Fruit fly (Drosophila melanogaster) whole organism, embryonic: ENCODE results near the gene EMC5.

ENCODE experiments used
- Ada2b ChIP-seq: fragments of 200-800 bp; sonication (Bioruptor generic); IDR thresholded peaks from 2 replicates; pipeline ENCODE4 v1.3.6; 2022; ENCODE audit warnings: missing biosample characterization, missing genetic modification characterization
- Adf1 ChIP-seq: fragments of 200-800 bp; sonication (Bioruptor generic); IDR thresholded peaks from 2 replicates; pipeline ENCODE4 v1.3.6; 2022; ENCODE audit warnings: missing biosample characterization, missing genetic modification characterization
- Atf6 ChIP-seq: fragments of 200-800 bp; sonication (Bioruptor generic); IDR thresholded peaks from 2 replicates; pipeline ENCODE4 v1.3.6; 2022; ENCODE audit warnings: missing biosample characterization, missing genetic modification characterization
- Blimp-1 ChIP-seq: fragments of 200-800 bp; sonication (Bioruptor generic); optimal IDR thresholded peaks from 3 replicates; lab custom pipeline; 2018; ENCODE audit warnings: missing biosample characterization, missing genetic modification characterization, mild to moderate bottlenecking, moderate library complexity, missing genetic modification reagents
- CG12391 ChIP-seq: fragments of 200-800 bp; sonication (Bioruptor generic); optimal IDR thresholded peaks from 3 replicates; lab custom pipeline; 2018; ENCODE audit warnings: missing biosample characterization, mild to moderate bottlenecking, missing genetic modification characterization, moderate library complexity
- CG13424 ChIP-seq: fragments of 200-800 bp; sonication (Bioruptor generic); optimal IDR thresholded peaks from 2 replicates; lab custom pipeline; 2019; ENCODE audit warnings: missing biosample characterization, mild to moderate bottlenecking, missing genetic modification characterization, moderate library complexity
- CG14050 ChIP-seq: fragments of 200-800 bp; sonication (Bioruptor generic); IDR thresholded peaks from 3 replicates; pipeline ENCODE4 v1.3.6; 2022; ENCODE audit warnings: missing biosample characterization, missing genetic modification characterization
- CG14441 ChIP-seq: fragments of 200-800 bp; sonication (Bioruptor generic); IDR thresholded peaks from 2 replicates; pipeline ENCODE4 v1.3.6; 2022; ENCODE audit warnings: missing biosample characterization, missing genetic modification characterization
- CG14667 ChIP-seq: fragments of 200-800 bp; sonication (Bioruptor generic); IDR thresholded peaks from 2 replicates; pipeline ENCODE4 v1.3.6; 2022; ENCODE audit warnings: missing biosample characterization, missing genetic modification characterization
- CG17328 ChIP-seq: fragments of 200-800 bp; sonication (Bioruptor generic); IDR thresholded peaks from 2 replicates; pipeline ENCODE4 v1.3.6; 2022; ENCODE audit warnings: missing biosample characterization, missing genetic modification characterization
- CG17385 ChIP-seq: fragments of 200-800 bp; sonication (Bioruptor generic); optimal IDR thresholded peaks from 3 replicates; lab custom pipeline; 2018; ENCODE audit warnings: missing biosample characterization, mild to moderate bottlenecking, missing genetic modification characterization
- CG30431 ChIP-seq: fragments of 200-800 bp; sonication (Bioruptor generic); optimal IDR thresholded peaks from 2 replicates; lab custom pipeline; 2017; ENCODE audit warnings: missing biosample characterization, missing genetic modification characterization
- CG3995 ChIP-seq: fragments of 200-800 bp; sonication (Bioruptor generic); optimal IDR thresholded peaks from 3 replicates; lab custom pipeline; 2016; ENCODE audit warnings: missing biosample characterization, missing genetic modification characterization
- CG4328 ChIP-seq: fragments of 200-800 bp; sonication (Bioruptor generic); optimal IDR thresholded peaks from 3 replicates; lab custom pipeline; 2017; ENCODE audit warnings: missing biosample characterization, missing genetic modification reagents, missing genetic modification characterization
- CG4404 ChIP-seq: fragments of 200-800 bp; sonication (Bioruptor generic); IDR thresholded peaks from 2 replicates; pipeline ENCODE4 v1.3.6; 2022; ENCODE audit warnings: missing biosample characterization, missing genetic modification characterization
- CG6683 ChIP-seq: fragments of 200-800 bp; sonication (Bioruptor generic); optimal IDR thresholded peaks from 2 replicates; lab custom pipeline; 2017; ENCODE audit warnings: missing biosample characterization, mild to moderate bottlenecking, missing genetic modification characterization, missing genetic modification reagents
- CG7357 ChIP-seq: fragments of 200-800 bp; sonication (Bioruptor generic); IDR thresholded peaks from 3 replicates; pipeline ENCODE4 v1.3.6; 2022; ENCODE audit warnings: missing biosample characterization, missing genetic modification characterization
- CG8388 ChIP-seq: fragments of 200-800 bp; sonication (Bioruptor generic); optimal IDR thresholded peaks from 2 replicates; lab custom pipeline; 2019; ENCODE audit warnings: missing biosample characterization, mild to moderate bottlenecking, missing genetic modification characterization, moderate library complexity
- CoRest ChIP-seq: fragments of 200-800 bp; sonication (Bioruptor generic); optimal IDR thresholded peaks from 3 replicates; lab custom pipeline; 2018; ENCODE audit warnings: missing biosample characterization, mild to moderate bottlenecking, missing genetic modification characterization, moderate library complexity
- Eip74EF ChIP-seq, 2 experiments: fragments of 200-800 bp in 1 of 2; fragments of >200 bp in 1 of 2; sonication (Bioruptor generic) in 1 of 2; optimal IDR thresholded peaks; 2 replicates each; lab custom pipeline; 2017 to 2019; ENCODE audit warnings: missing biosample characterization in 2 of 2, missing genetic modification characterization in 2 of 2, mild to moderate bottlenecking in 1 of 2, moderate library complexity in 1 of 2
- Fer3 ChIP-seq: fragments of 200-800 bp; sonication (Bioruptor generic); optimal IDR thresholded peaks from 2 replicates; lab custom pipeline; 2018; ENCODE audit warnings: missing biosample characterization, mild to moderate bottlenecking, missing genetic modification characterization, moderate library complexity
- HLH3B ChIP-seq: fragments of 200-800 bp; sonication (Bioruptor generic); IDR thresholded peaks from 2 replicates; pipeline ENCODE4 v1.3.6; 2022; ENCODE audit warnings: missing biosample characterization, missing genetic modification characterization
- MESR4 ChIP-seq: fragments of 200-800 bp; sonication (Bioruptor generic); optimal IDR thresholded peaks from 2 replicates; lab custom pipeline; 2018; ENCODE audit warnings: missing biosample characterization, mild to moderate bottlenecking, missing genetic modification characterization, moderate library complexity
- Optix ChIP-seq: fragments of 200-800 bp; sonication (Bioruptor generic); IDR thresholded peaks from 3 replicates; pipeline ENCODE4 v1.3.6; 2022; ENCODE audit warnings: missing biosample characterization, missing genetic modification characterization
- Pdp1 ChIP-seq, 2 experiments: fragments of 200-800 bp; sonication (Bioruptor generic); optimal IDR thresholded peaks; 3 replicates each; lab custom pipeline; 2016; ENCODE audit warnings: missing biosample characterization in 2 of 2, missing genetic modification characterization in 2 of 2, mild to moderate bottlenecking in 1 of 2, moderate library complexity in 1 of 2
- Ravus ChIP-seq: fragments of 200-800 bp; sonication (Bioruptor generic); IDR thresholded peaks from 2 replicates; pipeline ENCODE4 v1.3.6; 2022; ENCODE audit warnings: missing biosample characterization, missing genetic modification characterization
- Xbp1 ChIP-seq: fragments of 200-800 bp; sonication (Bioruptor generic); optimal IDR thresholded peaks from 3 replicates; lab custom pipeline; 2016; ENCODE audit warnings: missing biosample characterization, mild to moderate bottlenecking, missing genetic modification characterization
- az2 ChIP-seq: fragments of 200-800 bp; sonication (Bioruptor generic); optimal IDR thresholded peaks from 3 replicates; lab custom pipeline; 2016; ENCODE audit warnings: missing biosample characterization, missing genetic modification characterization
- bbx ChIP-seq: fragments of 200-800 bp; sonication (Bioruptor generic); IDR thresholded peaks from 2 replicates; pipeline ENCODE4 v1.3.6; 2022; ENCODE audit warnings: missing biosample characterization, missing genetic modification characterization; ENCODE audit not compliant: partially characterized antibody
- chm ChIP-seq: fragments of 200-800 bp; sonication (Bioruptor generic); IDR thresholded peaks from 2 replicates; pipeline ENCODE4 v1.3.6; 2022; ENCODE audit warnings: missing biosample characterization, missing genetic modification characterization
- crp ChIP-seq, 2 experiments: fragments of 200-800 bp; sonication (Bioruptor generic); optimal IDR thresholded peaks; 2 replicates in 1 of 2; 3 replicates in 1 of 2; lab custom pipeline; 2017; ENCODE audit warnings: missing biosample characterization in 2 of 2, missing genetic modification characterization in 2 of 2, mild to moderate bottlenecking in 1 of 2, moderate library complexity in 1 of 2
- fd3F ChIP-seq: fragments of 200-800 bp; sonication (Bioruptor generic); optimal IDR thresholded peaks from 2 replicates; lab custom pipeline; 2018; ENCODE audit warnings: missing biosample characterization, mild to moderate bottlenecking, missing genetic modification characterization, moderate library complexity
- gt ChIP-seq: fragments of 200-800 bp; sonication (Bioruptor generic); IDR thresholded peaks from 2 replicates; pipeline ENCODE4 v1.3.6; 2022; ENCODE audit warnings: missing biosample characterization, missing genetic modification characterization
- hkb ChIP-seq, 2 experiments: fragments of 200-800 bp in 1 of 2; fragments of >200 bp in 1 of 2; sonication (Bioruptor generic) in 1 of 2; IDR thresholded peaks in 1 of 2; optimal IDR thresholded peaks in 1 of 2; 2 replicates each; pipeline versions ENCODE4 v1.3.6 to Lab custom; 2017 to 2022; ENCODE audit warnings: missing biosample characterization in 1 of 2, missing genetic modification characterization in 1 of 2
- jigr1 ChIP-seq: fragments of 200-800 bp; sonication (Bioruptor generic); IDR thresholded peaks from 3 replicates; pipeline ENCODE4 v1.3.6; 2022; ENCODE audit warnings: missing biosample characterization, missing genetic modification characterization
- kay ChIP-seq: fragments of 200-800 bp; sonication (Bioruptor generic); optimal IDR thresholded peaks from 2 replicates; lab custom pipeline; 2016; ENCODE audit warnings: missing biosample characterization, missing genetic modification characterization
- pan ChIP-seq, 4 experiments: fragments of >200 bp in 3 of 4; fragments of 200-800 bp in 1 of 4; sonication (Bioruptor generic) in 1 of 4; optimal IDR thresholded peaks in 3 of 4; IDR thresholded peaks in 1 of 4; 2 replicates each; pipeline versions ENCODE4 v1.3.6 to Lab custom; 2017 to 2022; ENCODE audit warnings: missing biosample characterization in 2 of 4, missing genetic modification characterization in 2 of 4, mixed read lengths in 1 of 4
- pfk ChIP-seq: fragments of 200-800 bp; sonication (Bioruptor generic); optimal IDR thresholded peaks from 2 replicates; lab custom pipeline; 2018; ENCODE audit warnings: missing biosample characterization, mild to moderate bottlenecking, missing genetic modification characterization, moderate library complexity
- pros ChIP-seq: fragments of 200-800 bp; sonication (Bioruptor generic); optimal IDR thresholded peaks from 3 replicates; lab custom pipeline; 2019; ENCODE audit warnings: missing biosample characterization, mild to moderate bottlenecking, missing genetic modification characterization, moderate library complexity
- psq ChIP-seq: fragments of 200-800 bp; sonication (Bioruptor generic); optimal IDR thresholded peaks from 2 replicates; lab custom pipeline; 2017; ENCODE audit warnings: missing biosample characterization, missing genetic modification characterization
- ranshi ChIP-seq: fragments of 200-800 bp; sonication (Bioruptor generic); IDR thresholded peaks from 2 replicates; pipeline ENCODE4 v1.3.6; 2022; ENCODE audit warnings: missing biosample characterization, missing genetic modification characterization
- sens-2 ChIP-seq: fragments of 200-800 bp; sonication (Bioruptor generic); IDR thresholded peaks from 2 replicates; pipeline ENCODE4 v1.3.6; 2022; ENCODE audit warnings: missing biosample characterization, missing genetic modification characterization
- seq ChIP-seq: fragments of 200-800 bp; sonication (Bioruptor generic); IDR thresholded peaks from 2 replicates; pipeline ENCODE4 v1.3.6; 2022; ENCODE audit warnings: missing biosample characterization, missing genetic modification characterization
- tgo ChIP-seq: fragments of 200-800 bp; sonication (Bioruptor generic); IDR thresholded peaks from 3 replicates; pipeline ENCODE4 v1.3.6; 2022; ENCODE audit warnings: missing biosample characterization, missing genetic modification characterization
- unc-4 ChIP-seq: fragments of 200-800 bp; sonication (Bioruptor generic); IDR thresholded peaks from 2 replicates; pipeline ENCODE4 v1.3.6; 2022; ENCODE audit warnings: missing biosample characterization, missing genetic modification characterization; ENCODE audit not compliant: partially characterized antibody
- unpg ChIP-seq: fragments of 200-800 bp; sonication (Bioruptor generic); optimal IDR thresholded peaks from 3 replicates; lab custom pipeline; 2018; ENCODE audit warnings: missing biosample characterization, mild to moderate bottlenecking, missing genetic modification characterization, moderate library complexity
- vfl ChIP-seq: fragments of 200-800 bp; sonication (Bioruptor generic); optimal IDR thresholded peaks from 2 replicates; lab custom pipeline; 2016; ENCODE audit warnings: missing biosample characterization, missing genetic modification characterization
- wdn ChIP-seq: fragments of 200-800 bp; sonication (Bioruptor generic); IDR thresholded peaks from 2 replicates; pipeline ENCODE4 v1.3.6; 2022; ENCODE audit warnings: missing biosample characterization, missing genetic modification characterization

EMC5 gene

dm6 chr2L:18957142-18957674 lies 30.3 kb upstream of the EMC5 start, which contains the start of gene Bhmt (continued):
- TF ChIP-seq Adf1 (GFP tag; lab: Robert Waterston, UW) (peak; percentile 52; the same call in 1 of the 2 replicates), Ada2b (peak; percentile 72; the same call in 1 of the 2 replicates), kay (GFP tag; lab: Kevin White, UChicago) (no peak), jigr1 (GFP tag; lab: Robert Waterston, UW) (no peak), CG14441 (GFP tag; lab: Robert Waterston, UW) (peak; percentile 78), CG4328 (GFP tag; lab: Kevin White, UChicago) (peak; percentile 0), Xbp1 (GFP tag; lab: Kevin White, UChicago) (peak; percentile 57), CG14667 (GFP tag; lab: Robert Waterston, UW) (peak; percentile 56), crp (GFP tag; optimal IDR thresholded peaks at IDR 0.05; lab: Kevin White, UChicago) (peak in 1 of 2 experiments; percentile 77), pan (optimal IDR thresholded peaks at IDR 0.05; lab: Kevin White, UChicago) (no peak), pan (GFP tag; optimal IDR thresholded peaks at IDR 0.05 in 1 of 2, IDR thresholded peaks at IDR 0.05 in 1 of 2) (peak in 1 of 2 experiments; percentile 86), unc-4 (GFP tag; lab: Robert Waterston, UW) (no peak), chm (GFP tag; lab: Robert Waterston, UW) (no peak; the same call in 1 of the 2 replicates), Optix (GFP tag; lab: Robert Waterston, UW) (no peak), Fer3 (tag; lab: Kevin White, UChicago) (peak; percentile 85), seq (peak; percentile 64), wdn (GFP tag; lab: Robert Waterston, UW) (peak; percentile 51; the same call in 1 of the 2 replicates), hkb (optimal IDR thresholded peaks at IDR 0.05; lab: Kevin White, UChicago) (no peak), hkb (GFP tag; IDR thresholded peaks at IDR 0.05; lab: Robert Waterston, UW) (peak; percentile 73), CG14050 (GFP tag; lab: Robert Waterston, UW) (peak; percentile 31; the same call in 1 of the 3 replicates), fd3F (GFP tag; lab: Kevin White, UChicago) (peak; percentile 60), bbx (GFP tag; lab: Robert Waterston, UW) (no peak), psq (GFP tag; lab: Kevin White, UChicago) (no peak), CG17385 (GFP tag; lab: Kevin White, UChicago) (peak; percentile 62), unpg (GFP tag; lab: Kevin White, UChicago) (peak; percentile 71), pros (GFP tag; lab: Kevin White, UChicago) (no peak), CG3995 (GFP tag; lab: Kevin White, UChicago) (no peak), sens-2 (GFP tag; lab: Robert Waterston, UW) (no peak), HLH3B (GFP tag; lab: Robert Waterston, UW) (peak; percentile 68), Eip74EF (GFP tag; optimal IDR thresholded peaks at IDR 0.05; lab: Kevin White, UChicago) (peak in 1 of 2 experiments; percentile 47), vfl (GFP tag; lab: Kevin White, UChicago) (no peak), Ravus (GFP tag; lab: Robert Waterston, UW) (peak; percentile 47), gt (no peak), Atf6 (peak; percentile 73), CG13424 (tag; lab: Kevin White, UChicago) (peak; percentile 58), MESR4 (no peak), ranshi (peak; percentile 73), tgo (GFP tag; lab: Robert Waterston, UW) (peak; percentile 63), pfk (no peak), CG8388 (GFP tag; lab: Kevin White, UChicago) (peak; percentile 33), CG17328 (GFP tag; lab: Robert Waterston, UW) (peak; percentile 66), CG12391 (peak; percentile 65), Pdp1 (GFP tag; optimal IDR thresholded peaks at IDR 0.05; lab: Kevin White, UChicago) (no peak), CG6683 (peak; percentile 43), CoRest (tag; lab: Kevin White, UChicago) (peak; percentile 76), az2 (peak; percentile 21), Blimp-1 (GFP tag; lab: Kevin White, UChicago) (peak; percentile 44), CG7357 (GFP tag; lab: Robert Waterston, UW) (peak; percentile 54; the same call in 2 of the 3 replicates), CG4404 (GFP tag; lab: Robert Waterston, UW) (no peak), CG30431 (GFP tag; lab: Kevin White, UChicago) (no peak)
